Worm (Caenorhabditis elegans): ENCODE measurements around the gene C15B12.2.

- TF ChIP-seq nhr-67 (tag; optimal IDR thresholded peaks at IDR 0.05) (no peak), mdl-1 (tag; optimal IDR thresholded peaks at IDR 0.05) (no peak), tbx-2 (tag; optimal IDR thresholded peaks at IDR 0.05) (no peak)
Measured at ce11 chrX:6503148-6503547, 39.9 kb downstream of the C15B12.2 start.
